Fruit fly (Drosophila melanogaster): ENCODE measurements around the gene CG6678.
A peak's percentile ranks its signal among the peaks of the same experiment; 100 is the strongest.

- TF ChIP-seq rn (GFP tag; IDR thresholded peaks at IDR 0.05) (peak; percentile 68), Ets98B (GFP tag; IDR thresholded peaks at IDR 0.05) (peak; percentile 66), CG32121 (GFP tag; IDR thresholded peaks at IDR 0.05) (no peak; the same call in 1 of the 2 replicates), CG17806 (tag; optimal IDR thresholded peaks at IDR 0.05) (peak; percentile 99)
These were observed 50.5 kb downstream of the CG6678 start for dm6 chr3R:21937075-21937950.

All from whole organism, pupa.